Fruit fly (Drosophila melanogaster) whole organism, prepupa: ENCODE data around the gene CG5863.
A peak's percentile ranks its signal among the peaks of the same experiment; 100 is the strongest.

Experiments
- Blimp-1 ChIP-seq: fragments of 200-800 bp; sonication (Bioruptor generic); optimal IDR thresholded peaks from 3 replicates; lab custom pipeline; 2017; ENCODE audit warnings: missing biosample characterization, missing genetic modification characterization, mild to moderate bottlenecking, moderate library complexity, missing genetic modification reagents
- CG10631 ChIP-seq: fragments of 200-800 bp; sonication (Bioruptor generic); optimal IDR thresholded peaks from 2 replicates; lab custom pipeline; 2016; ENCODE audit warnings: missing biosample characterization, missing genetic modification characterization
- CG11762 ChIP-seq: fragments of 200-800 bp; sonication (Bioruptor generic); optimal IDR thresholded peaks from 3 replicates; lab custom pipeline; 2016; ENCODE audit warnings: missing biosample characterization, missing genetic modification characterization; ENCODE audit not compliant: insufficient read depth
- CG11902 ChIP-seq: fragments of 200-800 bp; sonication (Bioruptor generic); optimal IDR thresholded peaks from 3 replicates; lab custom pipeline; 2016; ENCODE audit warnings: missing biosample characterization, missing genetic modification characterization
- CG15336 ChIP-seq: fragments of 200-800 bp; sonication (Bioruptor generic); IDR thresholded peaks from 2 replicates; pipeline ENCODE4 v1.3.6; 2022; ENCODE audit warnings: missing biosample characterization, missing genetic modification characterization
- CG16779 ChIP-seq: fragments of 200-800 bp; sonication (Bioruptor generic); optimal IDR thresholded peaks from 3 replicates; lab custom pipeline; 2017; ENCODE audit warnings: missing biosample characterization, mild to moderate bottlenecking, missing genetic modification characterization
- CG32006 ChIP-seq: fragments of 200-800 bp; sonication (Bioruptor generic); optimal IDR thresholded peaks from 3 replicates; lab custom pipeline; 2017; ENCODE audit warnings: missing biosample characterization, mild to moderate bottlenecking, missing genetic modification characterization
- CG34406 ChIP-seq: fragments of 200-800 bp; sonication (Bioruptor generic); optimal IDR thresholded peaks from 3 replicates; lab custom pipeline; 2016; ENCODE audit warnings: missing biosample characterization, missing genetic modification characterization
- CG6163 ChIP-seq: fragments of 200-800 bp; sonication (Bioruptor generic); IDR thresholded peaks from 3 replicates; pipeline ENCODE4 v1.3.6; 2022; ENCODE audit warnings: missing biosample characterization, missing genetic modification characterization
- CG6792 ChIP-seq: fragments of 200-800 bp; sonication (Bioruptor generic); optimal IDR thresholded peaks from 3 replicates; lab custom pipeline; 2016; ENCODE audit warnings: missing biosample characterization, missing genetic modification characterization
- CG6854 ChIP-seq: fragments of 200-800 bp; sonication (Bioruptor generic); optimal IDR thresholded peaks from 2 replicates; lab custom pipeline; 2017; ENCODE audit warnings: missing biosample characterization, mild to moderate bottlenecking, missing genetic modification characterization
- CG7368 ChIP-seq: fragments of 200-800 bp; sonication (Bioruptor generic); optimal IDR thresholded peaks from 3 replicates; lab custom pipeline; 2016; ENCODE audit warnings: missing biosample characterization, missing genetic modification characterization
- CG8119 ChIP-seq: fragments of 200-800 bp; sonication (Bioruptor generic); IDR thresholded peaks from 3 replicates; pipeline ENCODE4 v1.3.6; 2022; ENCODE audit warnings: missing biosample characterization, missing genetic modification characterization
- CG8319 ChIP-seq: fragments of 200-800 bp; sonication (Bioruptor generic); optimal IDR thresholded peaks from 3 replicates; lab custom pipeline; 2016; ENCODE audit warnings: missing biosample characterization, missing genetic modification characterization
- CG9139 ChIP-seq: fragments of 200-800 bp; sonication (Bioruptor generic); optimal IDR thresholded peaks from 3 replicates; lab custom pipeline; 2017; ENCODE audit warnings: missing biosample characterization, mild to moderate bottlenecking, missing genetic modification characterization
- Eip75B ChIP-seq: fragments of 200-800 bp; sonication (Bioruptor generic); optimal IDR thresholded peaks from 3 replicates; lab custom pipeline; 2016; ENCODE audit warnings: missing biosample characterization, missing genetic modification characterization
- Eip78C ChIP-seq: fragments of 200-800 bp; sonication (Bioruptor generic); peaks from one replicate; lab custom pipeline; 2016; ENCODE audit warnings: missing biosample characterization, missing genetic modification characterization
- Ets21C ChIP-seq: fragments of 200-800 bp; sonication (Bioruptor generic); optimal IDR thresholded peaks from 3 replicates; lab custom pipeline; 2016; ENCODE audit warnings: missing biosample characterization, missing genetic modification characterization
- Gug ChIP-seq: fragments of 200-800 bp; sonication (Bioruptor generic); IDR thresholded peaks from 2 replicates; pipeline ENCODE4 v1.3.6; 2022; ENCODE audit warnings: missing biosample characterization, missing genetic modification characterization
- Hr38 ChIP-seq: sonication (Bioruptor generic); optimal IDR thresholded peaks from 2 replicates; lab custom pipeline; 2016; ENCODE audit warnings: missing biosample characterization, missing genetic modification characterization
- Hr4 ChIP-seq: fragments of 200-800 bp; sonication (Bioruptor generic); optimal IDR thresholded peaks from 3 replicates; lab custom pipeline; 2016; ENCODE audit warnings: missing biosample characterization, missing genetic modification characterization
- OdsH ChIP-seq: fragments of 200-800 bp; sonication (Bioruptor generic); optimal IDR thresholded peaks from 3 replicates; lab custom pipeline; 2016; ENCODE audit warnings: missing biosample characterization, missing genetic modification characterization
- Smox ChIP-seq: fragments of 200-800 bp; sonication (Bioruptor generic); optimal IDR thresholded peaks from 3 replicates; lab custom pipeline; 2016; ENCODE audit warnings: missing biosample characterization, missing genetic modification characterization
- Sox14 ChIP-seq: fragments of 200-800 bp; sonication (Bioruptor generic); optimal IDR thresholded peaks from 3 replicates; lab custom pipeline; 2016; ENCODE audit warnings: missing biosample characterization, missing genetic modification characterization
- Sox15 ChIP-seq: fragments of 200-800 bp; sonication (Bioruptor generic); optimal IDR thresholded peaks from 3 replicates; lab custom pipeline; 2016; ENCODE audit warnings: missing biosample characterization, missing genetic modification characterization
- acj6 ChIP-seq: fragments of 200-800 bp; sonication (Bioruptor generic); optimal IDR thresholded peaks from 3 replicates; lab custom pipeline; 2016; ENCODE audit warnings: missing biosample characterization, missing genetic modification characterization
- cyc ChIP-seq: fragments of 200-800 bp; sonication (Bioruptor generic); optimal IDR thresholded peaks from 3 replicates; lab custom pipeline; 2016; ENCODE audit warnings: missing biosample characterization, missing genetic modification characterization
- dsx ChIP-seq: fragments of 200-800 bp; optimal IDR thresholded peaks from 3 replicates; lab custom pipeline; 2019; ENCODE audit warnings: missing biosample characterization, mild to moderate bottlenecking, missing genetic modification characterization, moderate library complexity; ENCODE audit not compliant: poor library complexity, severe bottlenecking
- eg ChIP-seq: fragments of 200-800 bp; sonication (Bioruptor generic); IDR thresholded peaks from 3 replicates; pipeline ENCODE4 v1.3.6; 2022; ENCODE audit warnings: missing biosample characterization, missing genetic modification characterization
- fd59A ChIP-seq: fragments of 200-800 bp; sonication (Bioruptor generic); optimal IDR thresholded peaks from 2 replicates; lab custom pipeline; 2017; ENCODE audit warnings: missing biosample characterization, mild to moderate bottlenecking, missing genetic modification characterization, missing genetic modification reagents
- fkh ChIP-seq: fragments of 200-800 bp; sonication (Bioruptor generic); optimal IDR thresholded peaks from 3 replicates; lab custom pipeline; 2017; ENCODE audit warnings: missing biosample characterization, mild to moderate bottlenecking, missing genetic modification characterization, moderate library complexity
- lz ChIP-seq: fragments of 200-800 bp; sonication (Bioruptor generic); optimal IDR thresholded peaks from 3 replicates; lab custom pipeline; 2016; ENCODE audit warnings: missing biosample characterization, missing genetic modification characterization
- salr ChIP-seq, 2 experiments: fragments of 200-800 bp; sonication (Bioruptor generic); optimal IDR thresholded peaks; 3 replicates each; lab custom pipeline; 2016 to 2018; ENCODE audit warnings: missing biosample characterization in 2 of 2, missing genetic modification characterization in 2 of 2, mild to moderate bottlenecking in 1 of 2
- svp ChIP-seq: fragments of 200-800 bp; sonication (Bioruptor generic); peaks from one replicate; lab custom pipeline; 2016; ENCODE audit warnings: missing biosample characterization, missing genetic modification characterization
- vri ChIP-seq: fragments of 200-800 bp; sonication (Bioruptor generic); optimal IDR thresholded peaks from 3 replicates; lab custom pipeline; 2016; ENCODE audit warnings: missing biosample characterization, mild to moderate bottlenecking, missing genetic modification characterization

CG5863 gene

dm6 chr3R:17402434-17402833 lies 8.5 kb upstream of the CG5863 start, which contains the start of gene Sur-8 (continued):
- peak; percentile 8 for TF ChIP-seq CG7368 (GFP tag; lab: Kevin White, UChicago)
- TF ChIP-seq CG6792 (GFP tag; lab: Kevin White, UChicago): peak; percentile 23
- TF ChIP-seq Eip75B: peak; percentile 30
- TF ChIP-seq CG10631: peak; percentile 7
- peak; percentile 38 for TF ChIP-seq CG8319 (GFP tag; lab: Kevin White, UChicago)
- TF ChIP-seq eg (GFP tag; lab: Robert Waterston, UW): no peak; the same call in 2 of the 3 replicates
- TF ChIP-seq CG34406 (GFP tag; lab: Kevin White, UChicago): peak; percentile 6
- TF ChIP-seq CG11762: peak; percentile 15
- TF ChIP-seq fd59A (GFP tag; lab: Kevin White, UChicago): no peak
- TF ChIP-seq cyc (GFP tag; lab: Kevin White, UChicago): peak; percentile 63

- no peak for TF ChIP-seq CG10631
- no peak for TF ChIP-seq CG6792 (GFP tag; lab: Kevin White, UChicago)
- no peak for TF ChIP-seq OdsH (GFP tag; lab: Kevin White, UChicago)
- no peak for TF ChIP-seq Blimp-1
- TF ChIP-seq Ets21C (GFP tag; lab: Kevin White, UChicago): no peak
- no peak for TF ChIP-seq CG15336
- no peak for TF ChIP-seq fkh (GFP tag; lab: Kevin White, UChicago)
- no peak for TF ChIP-seq Eip78C (GFP tag; lab: Kevin White, UChicago)
- TF ChIP-seq CG16779: no peak
- no peak for TF ChIP-seq CG32006 (GFP tag; lab: Kevin White, UChicago)
- no peak for TF ChIP-seq CG9139 (GFP tag; lab: Kevin White, UChicago)
- no peak for TF ChIP-seq Smox (GFP tag; lab: Kevin White, UChicago)
- no peak for TF ChIP-seq Hr38 (GFP tag; lab: Kevin White, UChicago)
- no peak for TF ChIP-seq CG8119
- no peak for TF ChIP-seq CG6854
- TF ChIP-seq CG6163 (GFP tag; lab: Robert Waterston, UW): no peak
- no peak for TF ChIP-seq svp
Observed at dm6 chr3R:17403188-17403587, 7.7 kb upstream of the CG5863 start, which contains the start of gene CG34279. CG34279 (minus strand) TSS chr3R:17403288.

- TF ChIP-seq CG6163 (GFP tag; lab: Robert Waterston, UW) (no peak), Sox14 (GFP tag; lab: Kevin White, UChicago) (peak; percentile 48), lz (GFP tag; lab: Kevin White, UChicago) (no peak), fd59A (GFP tag; lab: Kevin White, UChicago) (no peak)
Observed at dm6 chr3R:17403618-17404017, 7.3 kb upstream of the CG5863 start, which contains the start of gene CG34280. CG34280 (minus strand) TSS chr3R:17403718.

- TF ChIP-seq eg (GFP tag; lab: Robert Waterston, UW): no peak
- TF ChIP-seq CG8119: no peak
- TF ChIP-seq salr (GFP tag; optimal IDR thresholded peaks at IDR 0.05; lab: Kevin White, UChicago): no peak
- TF ChIP-seq lz (GFP tag; lab: Kevin White, UChicago): no peak
- TF ChIP-seq Gug (GFP tag; lab: Robert Waterston, UW): no peak
- TF ChIP-seq CG6163 (GFP tag; lab: Robert Waterston, UW): no peak
- TF ChIP-seq dsx (GFP tag; lab: Kevin White, UChicago): no peak
- TF ChIP-seq acj6 (GFP tag; lab: Kevin White, UChicago): no peak
- TF ChIP-seq vri (GFP tag; lab: Kevin White, UChicago): peak; percentile 47
- peak; percentile 29 for TF ChIP-seq fkh (GFP tag; lab: Kevin White, UChicago)
- no peak for TF ChIP-seq CG7368 (GFP tag; lab: Kevin White, UChicago)
- no peak for TF ChIP-seq CG10631
- no peak for TF ChIP-seq CG11902 (GFP tag; lab: Kevin White, UChicago)
Observed at dm6 chr3R:17404155-17404554, 6.8 kb upstream of the CG5863 start.

- TF ChIP-seq CG7368 (GFP tag; lab: Kevin White, UChicago) (no peak), fkh (GFP tag; lab: Kevin White, UChicago) (no peak), Sox15 (no peak), Eip75B (no peak), fd59A (GFP tag; lab: Kevin White, UChicago) (no peak), Hr4 (no peak)
Observed at dm6 chr3R:17405009-17405408, 5.9 kb upstream of the CG5863 start, which contains the start of gene CG42823. CG42823 (minus strand) TSS chr3R:17405109.
